Worm (Caenorhabditis elegans): ENCODE results near the gene fipr-15.

DNA sequence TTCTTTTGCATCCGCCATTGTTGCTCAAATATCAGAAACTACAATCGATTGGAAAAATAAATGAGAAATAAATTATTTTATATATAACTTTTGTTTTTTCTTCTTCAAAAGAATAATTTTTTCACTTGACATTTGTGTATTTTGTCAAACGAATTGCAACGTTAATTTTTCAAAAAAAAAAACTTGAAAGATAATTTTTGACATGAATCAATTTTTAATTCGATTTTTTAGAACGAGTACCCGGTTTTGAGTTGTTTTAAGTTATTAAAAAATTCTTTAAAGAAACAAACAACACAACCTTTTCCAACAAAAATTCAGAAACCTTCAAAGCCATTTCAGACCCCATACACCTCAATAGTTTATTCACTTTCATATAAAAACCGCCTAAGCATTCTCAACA lies 3.9 kb downstream of the fipr-15 start, which contains the start of gene F13E9.5:
- TF ChIP-seq nhr-179 (tag; optimal IDR thresholded peaks at IDR 0.05) (no peak), pha-4 (tag; optimal IDR thresholded peaks at IDR 0.05) (no peak), F52B5.7 (tag; optimal IDR thresholded peaks at IDR 0.05) (no peak), madf-3 (GFP tag; IDR thresholded peaks at IDR 0.05) (no peak), gei-17 (GFP tag; optimal IDR thresholded peaks at IDR 0.05) (no peak), sdz-38 (tag; optimal IDR thresholded peaks at IDR 0.05) (no peak), him-1 (tag; optimal IDR thresholded peaks at IDR 0.05) (no peak), B0035.1 (tag; optimal IDR thresholded peaks at IDR 0.05) (no peak), ama-1 (optimal IDR thresholded peaks at IDR 0.05) (no peak), ama-1 (GFP tag; optimal IDR thresholded peaks at IDR 0.05) (no peak), ztf-28 (GFP tag; IDR thresholded peaks at IDR 0.05) (no peak), akir-1 (GFP tag; optimal IDR thresholded peaks at IDR 0.05) (no peak), athp-1 (tag; optimal IDR thresholded peaks at IDR 0.05) (no peak)
